Worm (Caenorhabditis elegans) whole organism, L4 larva: ENCODE measurements around the gene F58G1.8.

Experiments used
- F26F4.8 ChIP-seq: fragments of 200-800 bp; sonication (Bioruptor generic); conservative IDR thresholded peaks from 2 replicates; pipeline ENCODE4 v1.3.6; 2022; ENCODE audit warnings: missing genetic modification characterization, missing compliant biosample characterization
- F44E2.7 ChIP-seq: fragments of 200-800 bp; sonication (Bioruptor generic); IDR thresholded peaks from 2 replicates; pipeline ENCODE4 v2.1.2; 2022; ENCODE audit warnings: missing genetic modification characterization, missing compliant biosample characterization
- R02D3.7 ChIP-seq: fragments of 150-350 bp; sonication (generic microtip); optimal IDR thresholded peaks from 3 replicates; lab custom pipeline; 2014; ENCODE audit warnings: missing biosample characterization, missing genetic modification characterization
- T20F7.1 ChIP-seq: fragments of 200-800 bp; sonication (Bioruptor generic); optimal IDR thresholded peaks from 2 replicates; lab custom pipeline; 2018; ENCODE audit warnings: mild to moderate bottlenecking, missing genetic modification characterization, missing compliant biosample characterization
- Y105C5A.15 ChIP-seq: fragments of 200-800 bp; sonication (Bioruptor generic); IDR thresholded peaks from 2 replicates; pipeline ENCODE4 v1.3.6; 2022; ENCODE audit warnings: missing genetic modification characterization, missing compliant biosample characterization
- Y48G9A.11 ChIP-seq: fragments of 200-800 bp; sonication (Bioruptor generic); IDR thresholded peaks from 2 replicates; pipeline ENCODE4 v1.3.6; 2022; ENCODE audit warnings: missing genetic modification reagents, missing genetic modification characterization, missing compliant biosample characterization
- Y75B8A.6 ChIP-seq: fragments of 200-800 bp; sonication (Bioruptor generic); IDR thresholded peaks from 2 replicates; pipeline ENCODE4 v1.3.6; 2022; ENCODE audit warnings: missing genetic modification reagents, missing genetic modification characterization, missing compliant biosample characterization
- ceh-28 ChIP-seq: fragments of 150-350 bp; optimal IDR thresholded peaks from 2 replicates; lab custom pipeline; 2014; ENCODE audit warnings: missing biosample characterization, missing genetic modification reagents, missing genetic modification characterization
- ceh-32 ChIP-seq: sonication (generic microtip); optimal IDR thresholded peaks from 2 replicates; lab custom pipeline; 2016; ENCODE audit warnings: mild to moderate bottlenecking, missing genetic modification characterization, missing compliant biosample characterization; ENCODE audit not compliant: poor library complexity
- ceh-62 ChIP-seq: sonication (generic microtip); optimal IDR thresholded peaks from 2 replicates; lab custom pipeline; 2017; ENCODE audit warnings: missing biosample characterization, missing genetic modification characterization
- ces-1 ChIP-seq: fragments of 150-350 bp; sonication (generic microtip); optimal IDR thresholded peaks from 4 replicates; lab custom pipeline; 2014; ENCODE audit warnings: missing biosample characterization, missing genetic modification reagents, missing genetic modification characterization
- daf-12 ChIP-seq: fragments of 150-350 bp; optimal IDR thresholded peaks from 2 replicates; lab custom pipeline; 2014; ENCODE audit warnings: missing biosample characterization, missing genetic modification reagents, missing genetic modification characterization
- daf-19 ChIP-seq: fragments of 200-800 bp; sonication (Bioruptor generic); conservative IDR thresholded peaks from 2 replicates; pipeline ENCODE4 v1.3.6; 2022; ENCODE audit warnings: missing genetic modification characterization, missing compliant biosample characterization
- dmd-6 ChIP-seq: fragments of 200-800 bp; sonication (Bioruptor generic); IDR thresholded peaks from 2 replicates; pipeline ENCODE4 v1.3.6; 2022; ENCODE audit warnings: missing genetic modification reagents, missing genetic modification characterization, missing compliant biosample characterization
- dve-1 ChIP-seq: sonication (generic microtip); optimal IDR thresholded peaks from 2 replicates; lab custom pipeline; 2017; ENCODE audit warnings: antibody characterized with exemption, mild to moderate bottlenecking, missing genetic modification characterization, missing compliant biosample characterization; ENCODE audit not compliant: insufficient read depth
- egl-27 ChIP-seq: sonication (generic microtip); optimal IDR thresholded peaks from 3 replicates; lab custom pipeline; 2017; ENCODE audit warnings: missing biosample characterization, missing genetic modification reagents, missing genetic modification characterization
- fkh-10 ChIP-seq: fragments of 150-350 bp; optimal IDR thresholded peaks from 2 replicates; lab custom pipeline; 2014; ENCODE audit warnings: missing biosample characterization, missing genetic modification reagents, missing genetic modification characterization
- hlh-11 ChIP-seq: fragments of 200-800 bp; sonication (Bioruptor generic); optimal IDR thresholded peaks from 2 replicates; lab custom pipeline; 2018; ENCODE audit warnings: mild to moderate bottlenecking, missing genetic modification characterization, missing compliant biosample characterization
- hmg-1.1 ChIP-seq: fragments of 200-800 bp; sonication (Bioruptor generic); IDR thresholded peaks from 2 replicates; pipeline ENCODE4 v1.3.6; 2022; ENCODE audit warnings: missing genetic modification reagents, missing genetic modification characterization, missing compliant biosample characterization
- lin-15B ChIP-seq: fragments of 150-350 bp; sonication (generic microtip); optimal IDR thresholded peaks from 3 replicates; lab custom pipeline; 2014; ENCODE audit warnings: missing biosample characterization, missing genetic modification characterization
- lin-29 ChIP-seq: fragments of 200-800 bp; sonication (Bioruptor generic); IDR thresholded peaks from 2 replicates; pipeline ENCODE4 v1.3.6; 2022; ENCODE audit warnings: missing genetic modification reagents, missing genetic modification characterization, missing compliant biosample characterization
- lin-39 ChIP-seq: fragments of 150-350 bp; optimal IDR thresholded peaks from 2 replicates; lab custom pipeline; 2014; ENCODE audit warnings: missing biosample characterization, missing genetic modification reagents, missing genetic modification characterization
- lir-3 ChIP-seq: sonication (generic microtip); optimal IDR thresholded peaks from 2 replicates; lab custom pipeline; 2016; ENCODE audit warnings: mild to moderate bottlenecking, missing genetic modification characterization, missing compliant biosample characterization
- lsy-2 ChIP-seq, 2 experiments: fragments of 150-350 bp in 1 of 2; sonication (generic microtip) in 1 of 2; optimal IDR thresholded peaks; 2 replicates each; lab custom pipeline; 2014 to 2017; ENCODE audit warnings: missing biosample characterization in 2 of 2, missing genetic modification characterization in 2 of 2
- mdl-1 ChIP-seq, 2 experiments: fragments of 150-350 bp in 1 of 2; sonication (generic microtip) in 1 of 2; optimal IDR thresholded peaks; 2 replicates each; lab custom pipeline; 2014 to 2017; ENCODE audit warnings: missing biosample characterization in 2 of 2, missing genetic modification characterization in 2 of 2
- mep-1 ChIP-seq: fragments of 150-350 bp; sonication (generic microtip); optimal IDR thresholded peaks from 3 replicates; lab custom pipeline; 2014; ENCODE audit warnings: missing biosample characterization, missing genetic modification characterization
- mxl-2 ChIP-seq: fragments of 200-800 bp; sonication (Bioruptor generic); conservative IDR thresholded peaks from 2 replicates; pipeline ENCODE4 v1.3.6; 2022; ENCODE audit warnings: missing genetic modification reagents, missing genetic modification characterization, missing compliant biosample characterization
- mxl-3 ChIP-seq: fragments of 200-800 bp; sonication (Bioruptor generic); optimal IDR thresholded peaks from 2 replicates; lab custom pipeline; 2018; ENCODE audit warnings: mild to moderate bottlenecking, missing genetic modification characterization, missing compliant biosample characterization
- nhr-102 ChIP-seq: sonication (generic microtip); optimal IDR thresholded peaks from 2 replicates; lab custom pipeline; 2016; ENCODE audit warnings: mild to moderate bottlenecking, missing genetic modification characterization, moderate library complexity, missing compliant biosample characterization
- nhr-237 ChIP-seq: sonication (generic microtip); optimal IDR thresholded peaks from 2 replicates; lab custom pipeline; 2017; ENCODE audit warnings: missing biosample characterization, missing genetic modification characterization
- nhr-28 ChIP-seq: fragments of 150-350 bp; optimal IDR thresholded peaks from 2 replicates; lab custom pipeline; 2014; ENCODE audit warnings: missing biosample characterization, missing genetic modification characterization
- nhr-41 ChIP-seq: fragments of 200-800 bp; sonication (Bioruptor generic); IDR thresholded peaks from 2 replicates; pipeline ENCODE4 v1.3.6; 2022; ENCODE audit warnings: missing genetic modification reagents, missing genetic modification characterization, missing compliant biosample characterization
- nhr-42 ChIP-seq: fragments of 200-800 bp; sonication (Bioruptor generic); IDR thresholded peaks from 2 replicates; pipeline ENCODE4 v1.3.6; 2022; ENCODE audit warnings: missing genetic modification characterization, missing compliant biosample characterization
- nhr-48 ChIP-seq: sonication (generic microtip); optimal IDR thresholded peaks from 2 replicates; lab custom pipeline; 2016; ENCODE audit warnings: mild to moderate bottlenecking, missing genetic modification characterization, missing compliant biosample characterization
- nhr-76 ChIP-seq: fragments of 150-350 bp; optimal IDR thresholded peaks from 2 replicates; lab custom pipeline; 2014; ENCODE audit warnings: missing biosample characterization, missing genetic modification characterization
- nhr-77 ChIP-seq: fragments of 150-350 bp; optimal IDR thresholded peaks from 2 replicates; lab custom pipeline; 2014; ENCODE audit warnings: missing biosample characterization, missing genetic modification characterization
- rbr-2 ChIP-seq: sonication (generic microtip); optimal IDR thresholded peaks from 2 replicates; lab custom pipeline; 2016; ENCODE audit warnings: missing genotype, missing genetic modification characterization, missing compliant biosample characterization
- saeg-2 ChIP-seq: fragments of 200-800 bp; sonication (Bioruptor generic); IDR thresholded peaks from 2 replicates; pipeline ENCODE4 v1.3.6; 2022; ENCODE audit warnings: missing genetic modification reagents, missing genetic modification characterization, missing compliant biosample characterization
- set-16 ChIP-seq: fragments of 200-800 bp; sonication (Bioruptor generic); IDR thresholded peaks from 2 replicates; pipeline ENCODE4 v1.3.6; 2022; ENCODE audit warnings: missing genetic modification reagents, missing genetic modification characterization, missing compliant biosample characterization
- snpc-1.2 ChIP-seq: fragments of 200-800 bp; sonication (Bioruptor generic); IDR thresholded peaks from 2 replicates; pipeline ENCODE4 v1.3.6; 2022; ENCODE audit warnings: missing genetic modification reagents, missing genetic modification characterization, missing compliant biosample characterization
- snpc-4 ChIP-seq: fragments of 150-350 bp; optimal IDR thresholded peaks from 2 replicates; lab custom pipeline; 2014; ENCODE audit warnings: missing biosample characterization, missing genetic modification characterization
- spr-3 ChIP-seq: fragments of 200-800 bp; sonication (Bioruptor generic); optimal IDR thresholded peaks from 2 replicates; lab custom pipeline; 2018; ENCODE audit warnings: mild to moderate bottlenecking, missing genetic modification characterization, missing compliant biosample characterization
- unc-39 ChIP-seq: sonication (generic microtip); optimal IDR thresholded peaks from 2 replicates; lab custom pipeline; 2017; ENCODE audit warnings: missing biosample characterization, missing genetic modification characterization
- unc-62 ChIP-seq, 3 experiments: fragments of 150-350 bp in 1 of 3; sonication (generic microtip); optimal IDR thresholded peaks in 2 of 3; peaks in 1 of 3; 1 replicate in 1 of 3; 2 replicates in 2 of 3; lab custom pipeline; 2014 to 2017; ENCODE audit warnings: missing biosample characterization in 3 of 3, missing genetic modification characterization in 3 of 3, missing genetic modification reagents in 3 of 3, missing genotype in 1 of 3
- vab-7 ChIP-seq: fragments of 200-800 bp; sonication (Bioruptor generic); IDR thresholded peaks from 2 replicates; pipeline ENCODE4 v1.3.6; 2022; ENCODE audit warnings: missing genetic modification reagents, missing genetic modification characterization, missing compliant biosample characterization
- zip-11 ChIP-seq: fragments of 200-800 bp; sonication (Bioruptor generic); IDR thresholded peaks from 2 replicates; pipeline ENCODE4 v1.3.6; 2022; ENCODE audit warnings: missing genetic modification characterization, missing compliant biosample characterization
- ztf-7 ChIP-seq: fragments of 150-350 bp; optimal IDR thresholded peaks from 2 replicates; lab custom pipeline; 2014; ENCODE audit warnings: missing biosample characterization, missing genetic modification characterization

The F58G1.8 gene

DNA sequence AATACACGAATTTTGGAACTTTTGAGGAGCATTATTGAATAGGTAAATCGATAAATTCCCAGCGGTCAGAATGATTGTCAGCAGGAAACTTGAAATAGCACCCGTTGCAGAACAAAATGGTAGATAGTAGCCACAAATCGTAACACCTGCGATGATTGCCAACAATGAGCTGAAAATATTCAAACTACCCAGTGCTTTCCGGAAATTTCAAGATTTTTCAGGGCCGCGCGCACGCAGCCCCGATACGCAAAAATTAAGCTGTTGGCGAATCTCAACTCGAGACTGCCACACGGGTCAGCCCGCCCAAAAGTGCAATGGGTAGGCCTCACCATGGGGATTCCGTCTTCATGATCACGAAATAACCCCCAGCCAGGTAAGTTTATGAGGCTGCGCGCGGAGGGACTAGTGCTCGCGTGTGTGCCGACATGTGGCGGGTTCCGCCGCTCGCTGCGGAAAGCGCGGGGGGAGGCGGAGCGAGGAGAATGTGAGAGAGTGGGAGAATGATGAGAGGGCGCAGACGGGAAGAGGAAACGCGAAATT is 19.2 kb upstream of the F58G1.8 start (continued):
- TF ChIP-seq T20F7.1 (no peak), snpc-4 (tag; lab: Kevin White, UChicago) (peak; percentile 97), Y48G9A.11 (peak; percentile 90), mxl-3 (GFP tag; lab: Kevin White, UChicago) (peak; percentile 90), unc-39 (tag; lab: Kevin White, UChicago) (peak; percentile 46), nhr-41 (GFP tag; lab: Robert Waterston, UW) (peak; percentile 89), nhr-42 (peak; percentile 94), mxl-2 (peak; percentile 58; the same call in 1 of the 2 replicates), F44E2.7 (GFP tag; lab: Robert Waterston, UW) (peak; percentile 84), set-16 (peak; percentile 100), zip-11 (GFP tag; lab: Robert Waterston, UW) (no peak), saeg-2 (GFP tag; lab: Robert Waterston, UW) (peak; percentile 84), snpc-1.2 (GFP tag; lab: Robert Waterston, UW) (peak; percentile 84), lin-15B (tag; lab: Kevin White, UChicago) (peak; percentile 2), egl-27 (tag; lab: Kevin White, UChicago) (no peak), nhr-48 (tag; lab: Kevin White, UChicago) (peak; percentile 92), ceh-28 (tag; lab: Kevin White, UChicago) (peak; percentile 30), dve-1 (tag; lab: Kevin White, UChicago) (peak; percentile 97), ceh-62 (tag; lab: Kevin White, UChicago) (no peak), ztf-7 (tag; lab: Kevin White, UChicago) (peak; percentile 38), lin-39 (tag; lab: Kevin White, UChicago) (no peak)

DNA sequence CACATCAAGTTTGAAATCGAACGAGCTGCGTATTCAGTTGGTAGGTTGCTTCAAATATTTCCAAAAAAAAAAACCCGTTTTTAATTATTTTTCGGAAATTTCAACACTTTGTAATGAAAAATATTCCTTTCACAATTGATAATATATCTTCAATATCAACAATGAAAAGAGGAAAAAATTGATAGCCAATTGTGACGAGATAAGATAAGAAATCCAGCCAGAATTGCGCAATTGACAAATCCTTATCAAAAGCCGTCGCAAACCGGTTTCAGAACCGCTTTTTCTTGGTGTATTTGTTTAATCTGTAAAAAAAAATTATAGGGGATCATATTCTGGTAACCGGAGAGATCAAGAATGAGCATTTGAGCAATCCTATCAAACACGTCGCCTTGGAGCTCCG is 17.0 kb upstream of the F58G1.8 start:
- no peak for TF ChIP-seq nhr-237
- no peak for TF ChIP-seq R02D3.7 (tag; lab: Kevin White, UChicago)
- peak; percentile 22 for TF ChIP-seq nhr-28
- no peak for TF ChIP-seq ceh-32 (tag; lab: Kevin White, UChicago)
- no peak for TF ChIP-seq daf-12 (tag; lab: Kevin White, UChicago)
- TF ChIP-seq nhr-48 (tag; lab: Kevin White, UChicago) = no peak
- TF ChIP-seq lsy-2 (tag; optimal IDR thresholded peaks at IDR 0.05; lab: Kevin White, UChicago) = no peak

DNA sequence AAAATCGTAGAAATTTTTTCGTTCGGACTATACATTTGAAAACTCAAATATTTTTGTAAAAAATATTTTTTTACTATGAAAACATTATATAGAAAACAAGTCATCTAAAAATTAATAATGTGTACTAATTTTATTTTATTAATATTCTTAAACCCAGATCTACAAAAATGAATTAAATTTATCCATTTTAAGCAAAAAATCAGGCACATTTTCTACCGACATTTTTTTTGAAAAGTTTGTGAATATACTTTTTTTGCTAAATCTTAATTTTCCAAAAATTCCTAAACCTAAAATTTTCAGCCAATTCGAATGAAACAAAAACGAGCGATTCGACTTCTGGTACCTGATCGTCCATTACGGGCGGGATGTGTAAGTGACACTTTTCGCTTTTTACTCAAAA is 14.3 kb upstream of the F58G1.8 start, which contains the start of gene arrd-10:
Gene arrd-10, plus strand, starts transcription at position 301 of the 400 bp plus-strand sequence.
- no peak for TF ChIP-seq vab-7 (GFP tag; lab: Robert Waterston, UW)
- no peak for TF ChIP-seq nhr-77 (tag; lab: Kevin White, UChicago)
- TF ChIP-seq nhr-76 = no peak
- no peak for TF ChIP-seq unc-62 (GFP tag; optimal IDR thresholded peaks at IDR 0.05 in 1 of 2; lab: Kevin White, UChicago)
- TF ChIP-seq unc-62 (tag; optimal IDR thresholded peaks at IDR 0.05; lab: Kevin White, UChicago) = no peak
- TF ChIP-seq lin-29 = no peak
- no peak for TF ChIP-seq daf-19 (GFP tag; lab: Robert Waterston, UW)
- TF ChIP-seq dmd-6 (GFP tag; lab: Robert Waterston, UW) = no peak
- TF ChIP-seq Y105C5A.15 = no peak
- no peak for TF ChIP-seq ceh-28 (tag; lab: Kevin White, UChicago)

DNA sequence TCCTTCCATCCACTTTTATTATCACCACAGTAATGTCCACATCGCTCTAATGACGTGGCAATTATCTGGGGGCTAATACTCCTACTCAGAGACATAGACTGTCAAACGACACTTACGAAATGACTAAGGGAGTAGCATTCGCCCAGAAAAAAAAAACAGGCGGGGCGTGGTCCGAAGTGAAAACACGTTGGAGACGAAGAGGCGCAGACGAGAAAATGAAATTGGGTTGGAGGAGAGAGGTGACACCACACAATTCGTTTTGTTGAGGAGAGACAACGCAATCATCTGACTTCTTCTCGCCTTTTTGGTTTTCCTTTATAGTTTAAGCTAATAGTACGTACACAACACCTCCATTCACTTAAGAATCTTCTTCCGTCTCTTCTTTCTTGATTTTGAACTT is 13.7 kb upstream of the F58G1.8 start:
- TF ChIP-seq rbr-2 (tag; lab: Kevin White, UChicago) = no peak
- TF ChIP-seq F26F4.8 = no peak
- TF ChIP-seq mdl-1 (tag; optimal IDR thresholded peaks at IDR 0.05; lab: Kevin White, UChicago) = peak in 1 of 2 experiments; percentile 32
- TF ChIP-seq spr-3 (GFP tag; lab: Kevin White, UChicago) = no peak
- peak; percentile 68 for TF ChIP-seq nhr-28
- peak; percentile 37 for TF ChIP-seq mep-1
- peak; percentile 35 for TF ChIP-seq dve-1 (tag; lab: Kevin White, UChicago)
- no peak for TF ChIP-seq ces-1
- TF ChIP-seq fkh-10 (GFP tag; lab: Kevin White, UChicago) = no peak
- TF ChIP-seq hmg-1.1 (GFP tag; lab: Robert Waterston, UW) = no peak
- TF ChIP-seq nhr-42 = no peak
- TF ChIP-seq lir-3 (tag; lab: Kevin White, UChicago) = no peak
- TF ChIP-seq hlh-11 (tag; lab: Kevin White, UChicago) = peak; percentile 29
- TF ChIP-seq mxl-3 (GFP tag; lab: Kevin White, UChicago) = peak; percentile 61
- TF ChIP-seq nhr-102 = no peak
- TF ChIP-seq Y75B8A.6 (GFP tag; lab: Robert Waterston, UW) = no peak
